Fruit fly (Drosophila melanogaster): ENCODE data around the gene Tbc1d15-17.

Gene Tbc1d15-17

DNA sequence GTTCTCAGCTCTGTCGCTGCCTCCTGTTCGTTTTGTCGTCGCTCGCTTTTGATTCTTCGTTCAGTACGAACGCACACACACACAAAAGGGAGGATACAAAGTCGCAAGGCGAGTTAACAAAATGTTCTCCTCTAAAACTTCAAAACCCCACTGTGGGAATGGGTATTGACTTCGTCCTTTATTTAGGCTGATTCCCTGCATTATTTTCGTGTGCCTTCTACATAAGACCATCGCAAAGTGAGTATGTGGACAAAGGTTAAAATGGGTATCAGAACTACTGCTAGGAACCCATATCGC is 18.4 kb downstream of the Tbc1d15-17 start:
- TF ChIP-seq br (GFP tag; optimal IDR thresholded peaks at IDR 0.05) (no peak), foxo (GFP tag; optimal IDR thresholded peaks at IDR 0.05) (no peak), sv (GFP tag; optimal IDR thresholded peaks at IDR 0.05) (no peak), Hr78 (GFP tag; optimal IDR thresholded peaks at IDR 0.05) (no peak), tai (GFP tag; optimal IDR thresholded peaks at IDR 0.05) (no peak)

dm6 chr2L:228246-228645 is 21.3 kb downstream of the Tbc1d15-17 start:
- TF ChIP-seq Sp1 (GFP tag; optimal IDR thresholded peaks at IDR 0.05) (no peak), Rel (GFP tag; optimal IDR thresholded peaks at IDR 0.05) (no peak), Rel (tag; optimal IDR thresholded peaks at IDR 0.05) (peak; percentile 76), Myc (optimal IDR thresholded peaks at IDR 0.05) (no peak), sv (GFP tag; optimal IDR thresholded peaks at IDR 0.05) (no peak)

dm6 chr2L:232187-232586 is 25.2 kb downstream of the Tbc1d15-17 start, which contains the start of gene CG13693:
CG13693 (plus strand) TSS chr2L:232487.
- TF ChIP-seq Vsx2 (GFP tag; optimal IDR thresholded peaks at IDR 0.05; ENCODE audit: partially characterized antibody) (no peak), jim (GFP tag; optimal IDR thresholded peaks at IDR 0.05) (no peak), CrebA (GFP tag; optimal IDR thresholded peaks at IDR 0.05; ENCODE audit: borderline replicate concordance) (no peak), foxo (GFP tag; optimal IDR thresholded peaks at IDR 0.05) (no peak), Hnf4 (GFP tag; optimal IDR thresholded peaks at IDR 0.05) (no peak), brk (GFP tag; optimal IDR thresholded peaks at IDR 0.05) (no peak), sv (GFP tag; optimal IDR thresholded peaks at IDR 0.05) (no peak), tai (GFP tag; optimal IDR thresholded peaks at IDR 0.05) (no peak), Abd-B (GFP tag; optimal IDR thresholded peaks at IDR 0.05) (no peak), usp (GFP tag; optimal IDR thresholded peaks at IDR 0.05) (no peak), rgr (GFP tag; optimal IDR thresholded peaks at IDR 0.05) (no peak), Sp1 (GFP tag; optimal IDR thresholded peaks at IDR 0.05) (no peak), Mio (GFP tag; optimal IDR thresholded peaks at IDR 0.05) (no peak), woc (GFP tag; optimal IDR thresholded peaks at IDR 0.05) (no peak), Hr78 (GFP tag; optimal IDR thresholded peaks at IDR 0.05) (no peak), Jra (GFP tag; optimal IDR thresholded peaks at IDR 0.05) (no peak)

DNA sequence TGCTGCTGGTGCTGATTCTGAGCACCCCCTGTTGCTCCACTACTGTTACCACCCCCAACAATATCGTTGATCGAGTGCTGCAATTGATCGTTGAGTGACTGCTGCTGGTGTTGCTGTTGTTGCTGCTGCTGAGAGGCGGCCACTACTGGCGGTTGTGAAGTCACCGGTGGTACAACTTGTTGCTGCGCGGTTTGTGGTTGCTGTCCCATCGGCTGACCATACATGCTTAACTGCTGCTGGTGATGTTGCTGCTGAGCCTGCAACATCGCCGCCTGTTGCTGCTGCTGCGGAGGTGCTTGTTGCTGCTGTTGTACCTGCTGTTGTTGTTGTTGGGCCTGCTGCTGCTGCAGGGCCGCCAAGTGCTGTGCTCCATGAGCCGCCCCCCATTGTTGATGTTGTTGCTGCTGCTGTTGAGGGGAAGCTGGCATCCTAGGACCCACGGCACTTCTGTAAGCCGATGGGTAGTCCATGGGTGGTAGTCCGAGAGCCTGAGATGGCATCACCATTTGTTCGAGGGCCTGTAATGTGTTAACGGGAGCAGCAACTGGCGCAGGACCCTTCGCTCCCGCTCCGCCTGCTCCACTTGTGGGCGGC is 33.3 kb downstream of the Tbc1d15-17 start:
- TF ChIP-seq CG32264 (GFP tag; optimal IDR thresholded peaks at IDR 0.05): no peak
- TF ChIP-seq h (GFP tag; optimal IDR thresholded peaks at IDR 0.05): no peak
- peak; percentile 91 for TF ChIP-seq Dfd (GFP tag; optimal IDR thresholded peaks at IDR 0.05)
- no peak for TF ChIP-seq Sp1 (GFP tag; optimal IDR thresholded peaks at IDR 0.05)

- TF ChIP-seq Dfd (GFP tag; optimal IDR thresholded peaks at IDR 0.05): peak; percentile 91
- TF ChIP-seq rgr (GFP tag; optimal IDR thresholded peaks at IDR 0.05): no peak
Observed at dm6 chr2L:241415-241814, 34.4 kb downstream of the Tbc1d15-17 start.

- TF ChIP-seq fru (GFP tag; optimal IDR thresholded peaks at IDR 0.05) (no peak), usp (GFP tag; optimal IDR thresholded peaks at IDR 0.05) (no peak), CrebA (GFP tag; optimal IDR thresholded peaks at IDR 0.05; ENCODE audit: borderline replicate concordance) (no peak), rgr (GFP tag; optimal IDR thresholded peaks at IDR 0.05) (no peak), h (GFP tag; optimal IDR thresholded peaks at IDR 0.05) (no peak)
Observed at dm6 chr2L:243123-243522, 36.1 kb downstream of the Tbc1d15-17 start.

DNA sequence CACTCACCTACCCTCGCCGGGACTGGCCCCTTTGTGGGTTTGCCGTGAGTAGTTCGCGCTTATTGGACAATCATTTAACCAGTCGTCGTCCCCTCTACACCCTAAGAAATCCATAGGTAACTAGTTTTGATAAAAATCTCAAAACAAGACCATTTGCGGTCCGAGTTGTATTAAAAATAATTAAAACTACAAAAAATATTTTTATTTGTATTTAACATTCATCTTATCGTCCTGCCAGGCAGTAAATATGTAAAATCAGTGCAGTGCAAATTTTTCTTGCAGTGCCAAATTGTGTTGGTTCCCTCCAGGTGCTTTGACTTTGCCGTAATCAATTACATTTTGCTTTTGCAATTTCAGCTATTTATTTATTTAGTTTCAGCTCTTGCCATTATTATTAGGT is 36.8 kb downstream of the Tbc1d15-17 start:
- TF ChIP-seq Dif (GFP tag; optimal IDR thresholded peaks at IDR 0.05; ENCODE audit: partially characterized antibody) (no peak), Dfd (GFP tag; optimal IDR thresholded peaks at IDR 0.05) (no peak), sv (GFP tag; optimal IDR thresholded peaks at IDR 0.05) (no peak), jim (GFP tag; optimal IDR thresholded peaks at IDR 0.05) (no peak), Rel (GFP tag; optimal IDR thresholded peaks at IDR 0.05) (no peak), Rel (tag; optimal IDR thresholded peaks at IDR 0.05) (no peak), HLH106 (tag; optimal IDR thresholded peaks at IDR 0.05) (no peak), dl (GFP tag; optimal IDR thresholded peaks at IDR 0.05; ENCODE audit: insufficient read depth in 1 of 2, partially characterized antibody in 2 of 2) (no peak), psq (GFP tag; optimal IDR thresholded peaks at IDR 0.05) (no peak), OdsH (GFP tag; optimal IDR thresholded peaks at IDR 0.05) (no peak), Jra (GFP tag; optimal IDR thresholded peaks at IDR 0.05) (no peak), CrebA (GFP tag; optimal IDR thresholded peaks at IDR 0.05; ENCODE audit: borderline replicate concordance) (no peak), Hr78 (GFP tag; optimal IDR thresholded peaks at IDR 0.05) (no peak), brk (GFP tag; optimal IDR thresholded peaks at IDR 0.05) (no peak), br (GFP tag; optimal IDR thresholded peaks at IDR 0.05) (no peak), dmrt93B (GFP tag; optimal IDR thresholded peaks at IDR 0.05) (no peak)
